Worm (Caenorhabditis elegans) whole organism, early embryonic: Measurements from ENCODE around the gene T23F11.4.

Experiments used
- B0310.2 ChIP-seq: sonication (generic microtip); optimal IDR thresholded peaks from 2 replicates; lab custom pipeline; 2016; ENCODE audit warnings: mild to moderate bottlenecking, missing genetic modification characterization, missing compliant biosample characterization
- F13C5.2 ChIP-seq: sonication (generic microtip); optimal IDR thresholded peaks from 2 replicates; lab custom pipeline; 2017; ENCODE audit warnings: mild to moderate bottlenecking, missing genetic modification characterization, inconsistent platforms, missing compliant biosample characterization
- aly-1 ChIP-seq: sonication (generic microtip); optimal IDR thresholded peaks from 2 replicates; lab custom pipeline; 2016; ENCODE audit warnings: missing genetic modification characterization, missing compliant biosample characterization
- ama-1 ChIP-seq: fragments of 150-350 bp; optimal IDR thresholded peaks from 2 replicates; lab custom pipeline; 2014
- ceh-13 ChIP-seq: fragments of 200-800 bp; sonication (Bioruptor generic); optimal IDR thresholded peaks from 2 replicates; lab custom pipeline; 2018; ENCODE audit warnings: mild to moderate bottlenecking, missing genetic modification characterization, missing compliant biosample characterization
- ceh-36 ChIP-seq: sonication (generic microtip); optimal IDR thresholded peaks from 2 replicates; lab custom pipeline; 2016; ENCODE audit warnings: missing genetic modification characterization, inconsistent platforms, missing compliant biosample characterization
- ets-7 ChIP-seq: sonication (generic microtip); optimal IDR thresholded peaks from 2 replicates; lab custom pipeline; 2016; ENCODE audit warnings: missing genotype, missing genetic modification characterization, missing compliant biosample characterization
- flt-1 ChIP-seq: fragments of 200-800 bp; sonication (Bioruptor generic); IDR thresholded peaks from 2 replicates; pipeline ENCODE4 v1.3.6; 2022; ENCODE audit warnings: missing genetic modification characterization, missing compliant biosample characterization
- hmbx-1 ChIP-seq: sonication (generic microtip); optimal IDR thresholded peaks from 2 replicates; lab custom pipeline; 2016; ENCODE audit warnings: mild to moderate bottlenecking, missing genetic modification characterization, missing compliant biosample characterization
- hmg-4 ChIP-seq: fragments of 200-800 bp; sonication (Bioruptor generic); optimal IDR thresholded peaks from 2 replicates; lab custom pipeline; 2018; ENCODE audit warnings: mild to moderate bottlenecking, missing genetic modification characterization, missing compliant biosample characterization
- hnd-1 ChIP-seq: sonication (generic microtip); optimal IDR thresholded peaks from 2 replicates; lab custom pipeline; 2016; ENCODE audit warnings: missing genetic modification characterization, missing compliant biosample characterization
- pes-1 ChIP-seq: fragments of 200-800 bp; sonication (Bioruptor generic); IDR thresholded peaks from 2 replicates; pipeline ENCODE4 v1.3.6; 2022; ENCODE audit warnings: missing genetic modification reagents, missing genetic modification characterization, missing compliant biosample characterization
- scrt-1 ChIP-seq: fragments of 200-800 bp; sonication (Bioruptor generic); IDR thresholded peaks from 2 replicates; pipeline ENCODE4 v1.3.6; 2022; ENCODE audit warnings: missing genetic modification characterization, missing compliant biosample characterization
- sea-1 ChIP-seq: fragments of 200-800 bp; sonication (Bioruptor generic); conservative IDR thresholded peaks from 2 replicates; pipeline ENCODE4 v1.3.6; 2022; ENCODE audit warnings: missing genetic modification characterization, missing compliant biosample characterization
- tbx-11 ChIP-seq: fragments of 200-800 bp; sonication (Bioruptor generic); IDR thresholded peaks from 2 replicates; pipeline ENCODE4 v1.3.6; 2022; ENCODE audit warnings: missing genetic modification characterization, missing compliant biosample characterization
- tbx-37 ChIP-seq: fragments of 200-800 bp; sonication (Bioruptor generic); conservative IDR thresholded peaks from 2 replicates; pipeline ENCODE4 v1.3.6; 2022; ENCODE audit warnings: missing genetic modification reagents, missing genetic modification characterization, missing compliant biosample characterization
- tra-4 ChIP-seq: sonication (generic microtip); optimal IDR thresholded peaks from 2 replicates; lab custom pipeline; 2017; ENCODE audit warnings: missing genetic modification characterization, missing compliant biosample characterization

T23F11.4 gene

DNA sequence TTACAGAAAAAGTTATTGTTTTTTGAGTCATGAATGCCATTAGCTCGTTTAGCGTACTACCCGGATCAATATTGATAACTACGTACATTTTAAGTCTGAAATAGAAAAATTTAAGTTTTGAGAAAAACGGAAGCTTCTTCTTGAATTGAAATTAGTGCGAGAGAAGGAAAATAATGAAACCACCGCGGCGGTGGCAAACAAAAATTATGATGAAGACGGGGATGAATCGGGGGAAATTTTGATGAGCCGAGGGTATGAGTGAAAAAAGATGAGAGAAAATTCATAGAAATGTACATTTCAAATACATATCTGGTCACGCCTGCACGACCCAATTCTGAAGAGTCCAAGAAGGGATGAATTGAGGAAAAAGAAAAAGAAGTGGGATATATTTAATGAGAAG lies at the start of gene T23F11.4:
Gene T23F11.4 (minus strand): TSS at position 101 of the 400 bp plus-strand sequence.
- no peak for TF ChIP-seq F13C5.2 (tag; lab: Kevin White, UChicago)
- no peak for TF ChIP-seq ama-1 (lab: Kevin White, UChicago)
- TF ChIP-seq ceh-13 (GFP tag; lab: Kevin White, UChicago), result no peak
- no peak for TF ChIP-seq ets-7 (tag; lab: Kevin White, UChicago)
- TF ChIP-seq scrt-1 (GFP tag; lab: Robert Waterston, UW), result no peak
- TF ChIP-seq ceh-36 (tag; lab: Kevin White, UChicago), result no peak
- TF ChIP-seq flt-1 (GFP tag; lab: Robert Waterston, UW), result no peak
- no peak for TF ChIP-seq B0310.2 (tag; lab: Kevin White, UChicago)
- TF ChIP-seq hnd-1, result no peak
- TF ChIP-seq tbx-11, result no peak
- TF ChIP-seq sea-1 (GFP tag; lab: Robert Waterston, UW), result no peak
- no peak for TF ChIP-seq pes-1 (GFP tag; lab: Robert Waterston, UW)
- TF ChIP-seq hmg-4, result no peak
- TF ChIP-seq tbx-37 (GFP tag; lab: Robert Waterston, UW), result no peak
- TF ChIP-seq tra-4 (tag; lab: Kevin White, UChicago), result no peak
- TF ChIP-seq hmbx-1, result no peak

DNA sequence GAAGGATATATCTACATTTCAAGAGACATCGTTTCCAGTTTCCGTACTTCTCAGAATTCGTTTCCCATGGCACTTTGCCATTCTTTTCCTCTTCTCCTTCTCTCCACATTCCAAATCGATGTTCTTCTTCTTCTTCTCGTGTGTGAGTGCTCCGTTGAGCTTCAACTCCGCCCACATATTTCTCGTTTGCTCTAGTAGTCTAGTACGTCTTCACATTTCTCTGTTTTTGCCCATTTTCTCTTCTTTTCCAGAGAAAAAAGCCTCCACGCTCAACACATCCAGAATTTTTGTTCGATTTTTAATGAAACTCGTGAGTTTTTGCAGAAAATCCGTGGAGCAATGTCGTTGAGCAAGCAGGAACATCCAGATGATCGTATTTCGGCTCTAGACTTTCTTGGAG lies 43.7 kb upstream of the T23F11.4 start, which contains the start of gene T04A8.18:
Gene T04A8.18 (plus strand): TSS at position 301 of the 400 bp plus-strand sequence.
- TF ChIP-seq hnd-1, result no peak

DNA sequence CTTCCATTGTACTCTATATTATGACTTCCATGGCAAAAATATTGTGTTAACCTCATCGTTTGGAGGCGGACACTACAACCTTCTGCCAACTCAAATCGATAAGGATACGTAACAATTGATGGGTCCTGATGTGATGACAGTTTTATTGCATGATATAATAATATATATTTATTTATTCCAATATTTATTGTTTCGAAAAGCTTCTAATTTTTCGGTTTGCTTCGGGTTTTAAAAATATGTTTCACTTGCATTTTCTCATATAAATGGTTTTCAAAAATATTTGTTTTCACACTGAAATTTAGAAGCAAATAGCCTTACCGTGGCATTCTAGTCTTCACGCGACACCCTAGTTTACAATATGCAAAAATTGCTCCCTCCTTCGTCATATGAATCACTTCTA lies 41.5 kb upstream of the T23F11.4 start, which contains the start of gene T04A8.13:
Gene T04A8.13 (plus strand): TSS at position 301 of the 400 bp plus-strand sequence.
- no peak for TF ChIP-seq tbx-11
- TF ChIP-seq tra-4 (tag; lab: Kevin White, UChicago), result no peak
- TF ChIP-seq scrt-1 (GFP tag; lab: Robert Waterston, UW), result no peak
- TF ChIP-seq hmbx-1, result no peak
- no peak for TF ChIP-seq ceh-36 (tag; lab: Kevin White, UChicago)
- TF ChIP-seq pes-1 (GFP tag; lab: Robert Waterston, UW), result no peak
- TF ChIP-seq aly-1 (tag; lab: Kevin White, UChicago), result no peak
- no peak for TF ChIP-seq hnd-1
- TF ChIP-seq ceh-13 (GFP tag; lab: Kevin White, UChicago), result no peak
- TF ChIP-seq ama-1 (lab: Kevin White, UChicago), result no peak
- no peak for TF ChIP-seq hmg-4
- TF ChIP-seq tbx-37 (GFP tag; lab: Robert Waterston, UW), result no peak
- TF ChIP-seq B0310.2 (tag; lab: Kevin White, UChicago), result no peak
- TF ChIP-seq F13C5.2 (tag; lab: Kevin White, UChicago), result no peak
- no peak for TF ChIP-seq flt-1 (GFP tag; lab: Robert Waterston, UW)
- no peak for TF ChIP-seq sea-1 (GFP tag; lab: Robert Waterston, UW)
- TF ChIP-seq ets-7 (tag; lab: Kevin White, UChicago), result no peak

ce11 chrIII:4705207-4705606 lies 40.0 kb upstream of the T23F11.4 start, which contains the start of gene pgap-2:
Gene pgap-2 (plus strand): TSS chrIII:4705507.
- TF ChIP-seq B0310.2 (tag; lab: Kevin White, UChicago) (no peak), ceh-36 (tag; lab: Kevin White, UChicago) (no peak), ama-1 (lab: Kevin White, UChicago) (no peak), F13C5.2 (tag; lab: Kevin White, UChicago) (no peak), ets-7 (tag; lab: Kevin White, UChicago) (no peak), pes-1 (GFP tag; lab: Robert Waterston, UW) (no peak), aly-1 (tag; lab: Kevin White, UChicago) (no peak), flt-1 (GFP tag; lab: Robert Waterston, UW) (no peak), tbx-37 (GFP tag; lab: Robert Waterston, UW) (no peak), hmg-4 (no peak), tbx-11 (no peak), scrt-1 (GFP tag; lab: Robert Waterston, UW) (no peak), hnd-1 (no peak), hmbx-1 (no peak)

DNA sequence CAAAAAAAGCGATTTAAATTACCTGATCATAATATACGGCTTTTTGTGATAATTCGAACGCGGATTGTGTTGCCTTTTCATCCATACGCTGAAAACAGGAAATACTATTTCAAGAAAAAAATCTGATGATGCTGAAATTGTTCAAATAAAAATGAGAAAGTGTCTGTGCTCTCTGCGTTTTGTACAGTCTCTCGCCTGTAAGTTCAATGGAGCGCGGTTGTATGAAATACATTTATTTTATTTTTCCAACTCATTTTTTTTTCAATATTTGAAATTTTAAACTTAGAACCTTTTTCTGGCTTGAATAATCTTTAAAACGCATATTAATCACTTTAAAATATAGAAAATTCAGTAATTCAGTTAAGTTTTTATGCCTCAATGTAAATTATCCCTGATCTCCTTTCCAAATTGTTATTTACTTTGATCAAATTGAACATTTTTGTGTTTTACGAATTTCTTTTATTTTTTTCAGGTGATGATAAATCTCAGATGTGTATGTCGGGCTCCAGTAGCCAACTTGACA lies 38.8 kb upstream of the T23F11.4 start, which contains the start of the genes clp-2 and mrpl-16:
Gene clp-2 (minus strand): TSS at position 94 of the 523 bp plus-strand sequence.
Gene mrpl-16 (plus strand): TSS at position 473 of the 523 bp plus-strand sequence.
- TF ChIP-seq flt-1 (GFP tag; lab: Robert Waterston, UW), result no peak
- no peak for TF ChIP-seq hnd-1
- no peak for TF ChIP-seq B0310.2 (tag; lab: Kevin White, UChicago)
- TF ChIP-seq tbx-11, result no peak
- no peak for TF ChIP-seq tbx-37 (GFP tag; lab: Robert Waterston, UW)
- TF ChIP-seq ceh-36 (tag; lab: Kevin White, UChicago), result no peak
- no peak for TF ChIP-seq ama-1 (lab: Kevin White, UChicago)
- no peak for TF ChIP-seq F13C5.2 (tag; lab: Kevin White, UChicago)
- TF ChIP-seq aly-1 (tag; lab: Kevin White, UChicago), result no peak
- no peak for TF ChIP-seq scrt-1 (GFP tag; lab: Robert Waterston, UW)
- TF ChIP-seq pes-1 (GFP tag; lab: Robert Waterston, UW), result no peak
- no peak for TF ChIP-seq sea-1 (GFP tag; lab: Robert Waterston, UW)
- no peak for TF ChIP-seq tra-4 (tag; lab: Kevin White, UChicago)

DNA sequence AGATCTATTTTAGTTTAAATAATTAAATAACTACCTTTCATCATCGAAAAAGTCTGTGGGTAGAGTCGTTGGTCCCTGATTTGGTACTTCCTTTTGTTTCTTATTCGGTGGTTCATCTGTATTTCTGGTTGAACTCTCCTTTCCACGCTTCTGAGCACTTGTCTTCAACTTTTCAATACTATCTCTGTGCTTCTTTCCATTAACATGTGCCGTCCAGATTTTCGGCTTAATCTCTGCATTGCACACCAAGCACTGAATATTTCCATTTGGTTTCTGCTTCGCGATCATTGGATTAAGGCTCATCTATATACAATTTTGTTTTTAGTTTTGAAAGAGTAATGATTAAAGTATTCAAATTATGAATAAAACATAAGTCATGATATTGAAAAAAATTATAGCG lies 34.8 kb upstream of the T23F11.4 start, which contains the start of gene sel-13:
Gene sel-13 (minus strand): TSS at position 303 of the 400 bp plus-strand sequence.
- TF ChIP-seq pes-1 (GFP tag; lab: Robert Waterston, UW), result no peak
- no peak for TF ChIP-seq B0310.2 (tag; lab: Kevin White, UChicago)
- TF ChIP-seq hnd-1, result no peak
- no peak for TF ChIP-seq sea-1 (GFP tag; lab: Robert Waterston, UW)
- TF ChIP-seq aly-1 (tag; lab: Kevin White, UChicago), result no peak
- no peak for TF ChIP-seq tbx-37 (GFP tag; lab: Robert Waterston, UW)
- no peak for TF ChIP-seq tbx-11
- TF ChIP-seq scrt-1 (GFP tag; lab: Robert Waterston, UW), result no peak
- no peak for TF ChIP-seq ceh-13 (GFP tag; lab: Kevin White, UChicago)
- no peak for TF ChIP-seq ama-1 (lab: Kevin White, UChicago)
- no peak for TF ChIP-seq flt-1 (GFP tag; lab: Robert Waterston, UW)
- no peak for TF ChIP-seq hmg-4
- no peak for TF ChIP-seq F13C5.2 (tag; lab: Kevin White, UChicago)
- no peak for TF ChIP-seq tra-4 (tag; lab: Kevin White, UChicago)
